Worm (Caenorhabditis elegans) whole organism, early embryonic: ENCODE data around the gene try-8.

Experiments used
- B0310.2 ChIP-seq: sonication (generic microtip); optimal IDR thresholded peaks from 2 replicates; lab custom pipeline; 2016; ENCODE audit warnings: mild to moderate bottlenecking, missing genetic modification characterization, missing compliant biosample characterization
- F13C5.2 ChIP-seq: sonication (generic microtip); optimal IDR thresholded peaks from 2 replicates; lab custom pipeline; 2017; ENCODE audit warnings: mild to moderate bottlenecking, missing genetic modification characterization, inconsistent platforms, missing compliant biosample characterization
- aly-1 ChIP-seq: sonication (generic microtip); optimal IDR thresholded peaks from 2 replicates; lab custom pipeline; 2016; ENCODE audit warnings: missing genetic modification characterization, missing compliant biosample characterization
- ama-1 ChIP-seq: fragments of 150-350 bp; optimal IDR thresholded peaks from 2 replicates; lab custom pipeline; 2014
- ceh-13 ChIP-seq: fragments of 200-800 bp; sonication (Bioruptor generic); optimal IDR thresholded peaks from 2 replicates; lab custom pipeline; 2018; ENCODE audit warnings: mild to moderate bottlenecking, missing genetic modification characterization, missing compliant biosample characterization
- ceh-36 ChIP-seq: sonication (generic microtip); optimal IDR thresholded peaks from 2 replicates; lab custom pipeline; 2016; ENCODE audit warnings: missing genetic modification characterization, inconsistent platforms, missing compliant biosample characterization
- ets-7 ChIP-seq: sonication (generic microtip); optimal IDR thresholded peaks from 2 replicates; lab custom pipeline; 2016; ENCODE audit warnings: missing genotype, missing genetic modification characterization, missing compliant biosample characterization
- flt-1 ChIP-seq: fragments of 200-800 bp; sonication (Bioruptor generic); IDR thresholded peaks from 2 replicates; pipeline ENCODE4 v1.3.6; 2022; ENCODE audit warnings: missing genetic modification characterization, missing compliant biosample characterization
- hmbx-1 ChIP-seq: sonication (generic microtip); optimal IDR thresholded peaks from 2 replicates; lab custom pipeline; 2016; ENCODE audit warnings: mild to moderate bottlenecking, missing genetic modification characterization, missing compliant biosample characterization
- hmg-4 ChIP-seq: fragments of 200-800 bp; sonication (Bioruptor generic); optimal IDR thresholded peaks from 2 replicates; lab custom pipeline; 2018; ENCODE audit warnings: mild to moderate bottlenecking, missing genetic modification characterization, missing compliant biosample characterization
- hnd-1 ChIP-seq: sonication (generic microtip); optimal IDR thresholded peaks from 2 replicates; lab custom pipeline; 2016; ENCODE audit warnings: missing genetic modification characterization, missing compliant biosample characterization
- pes-1 ChIP-seq: fragments of 200-800 bp; sonication (Bioruptor generic); IDR thresholded peaks from 2 replicates; pipeline ENCODE4 v1.3.6; 2022; ENCODE audit warnings: missing genetic modification reagents, missing genetic modification characterization, missing compliant biosample characterization
- scrt-1 ChIP-seq: fragments of 200-800 bp; sonication (Bioruptor generic); IDR thresholded peaks from 2 replicates; pipeline ENCODE4 v1.3.6; 2022; ENCODE audit warnings: missing genetic modification characterization, missing compliant biosample characterization
- sea-1 ChIP-seq: fragments of 200-800 bp; sonication (Bioruptor generic); conservative IDR thresholded peaks from 2 replicates; pipeline ENCODE4 v1.3.6; 2022; ENCODE audit warnings: missing genetic modification characterization, missing compliant biosample characterization
- tbx-11 ChIP-seq: fragments of 200-800 bp; sonication (Bioruptor generic); IDR thresholded peaks from 2 replicates; pipeline ENCODE4 v1.3.6; 2022; ENCODE audit warnings: missing genetic modification characterization, missing compliant biosample characterization
- tbx-37 ChIP-seq: fragments of 200-800 bp; sonication (Bioruptor generic); conservative IDR thresholded peaks from 2 replicates; pipeline ENCODE4 v1.3.6; 2022; ENCODE audit warnings: missing genetic modification reagents, missing genetic modification characterization, missing compliant biosample characterization
- tra-4 ChIP-seq: sonication (generic microtip); optimal IDR thresholded peaks from 2 replicates; lab custom pipeline; 2017; ENCODE audit warnings: missing genetic modification characterization, missing compliant biosample characterization

The try-8 gene

ce11 chrV:7437985-7438384 is 16.2 kb downstream of the try-8 start, which contains the start of gene F25E5.16:
Gene F25E5.16 (plus strand): TSS chrV:7438285.
- TF ChIP-seq B0310.2 (tag; lab: Kevin White, UChicago): no peak
- no peak for TF ChIP-seq tra-4 (tag; lab: Kevin White, UChicago)
- no peak for TF ChIP-seq aly-1 (tag; lab: Kevin White, UChicago)
- no peak for TF ChIP-seq hmg-4 (GFP tag; lab: Kevin White, UChicago)
- TF ChIP-seq hmbx-1: no peak
- no peak for TF ChIP-seq ets-7
- TF ChIP-seq flt-1: no peak
- no peak for TF ChIP-seq scrt-1 (GFP tag; lab: Robert Waterston, UW)

ce11 chrV:7437538-7437937 is 16.6 kb downstream of the try-8 start, which contains the start of gene F25E5.9:
Gene F25E5.9 (minus strand): TSS chrV:7437919.
- TF ChIP-seq ceh-36 (tag; lab: Kevin White, UChicago) (no peak), tbx-37 (GFP tag; lab: Robert Waterston, UW) (no peak), hmbx-1 (no peak), tra-4 (tag; lab: Kevin White, UChicago) (no peak), ama-1 (lab: Kevin White, UChicago) (no peak), ceh-13 (GFP tag; lab: Kevin White, UChicago) (no peak)

- TF ChIP-seq sea-1 (GFP tag; lab: Robert Waterston, UW) (no peak), ceh-36 (tag; lab: Kevin White, UChicago) (no peak), hmbx-1 (no peak), pes-1 (no peak), aly-1 (tag; lab: Kevin White, UChicago) (no peak), tbx-11 (GFP tag; lab: Robert Waterston, UW) (no peak)
Observed at ce11 chrV:7436911-7437310, 17.2 kb downstream of the try-8 start.

- TF ChIP-seq ceh-36 (tag; lab: Kevin White, UChicago): no peak
- TF ChIP-seq tbx-11 (GFP tag; lab: Robert Waterston, UW): no peak
- TF ChIP-seq F13C5.2 (tag; lab: Kevin White, UChicago): no peak
- TF ChIP-seq tra-4 (tag; lab: Kevin White, UChicago): no peak
- TF ChIP-seq scrt-1 (GFP tag; lab: Robert Waterston, UW): no peak
- TF ChIP-seq flt-1: no peak
- TF ChIP-seq ama-1 (lab: Kevin White, UChicago): no peak
- no peak for TF ChIP-seq B0310.2 (tag; lab: Kevin White, UChicago)
- TF ChIP-seq pes-1: no peak
- TF ChIP-seq aly-1 (tag; lab: Kevin White, UChicago): no peak
- TF ChIP-seq sea-1 (GFP tag; lab: Robert Waterston, UW): no peak
- TF ChIP-seq ets-7: no peak
- no peak for TF ChIP-seq hmg-4 (GFP tag; lab: Kevin White, UChicago)
- no peak for TF ChIP-seq ceh-13 (GFP tag; lab: Kevin White, UChicago)
- TF ChIP-seq hmbx-1: no peak
- TF ChIP-seq tbx-37 (GFP tag; lab: Robert Waterston, UW): no peak
- no peak for TF ChIP-seq hnd-1 (tag; lab: Kevin White, UChicago)
Observed at ce11 chrV:7436509-7436908, 17.6 kb downstream of the try-8 start.

ce11 chrV:7435376-7436204 is 18.5 kb downstream of the try-8 start, which contains the start of the genes ddo-2 and F25E5.8:
Gene ddo-2 (minus strand): TSS chrV:7435705.
Gene F25E5.8 (plus strand): TSS chrV:7435930.
- no peak for TF ChIP-seq B0310.2 (tag; lab: Kevin White, UChicago)
- no peak for TF ChIP-seq aly-1 (tag; lab: Kevin White, UChicago)
- no peak for TF ChIP-seq sea-1 (GFP tag; lab: Robert Waterston, UW)
- TF ChIP-seq ama-1 (lab: Kevin White, UChicago): no peak
- TF ChIP-seq tbx-37 (GFP tag; lab: Robert Waterston, UW): no peak
- no peak for TF ChIP-seq hmbx-1
- TF ChIP-seq ceh-13 (GFP tag; lab: Kevin White, UChicago): no peak
- TF ChIP-seq hmg-4 (GFP tag; lab: Kevin White, UChicago): no peak
- TF ChIP-seq pes-1: no peak
- no peak for TF ChIP-seq tbx-11 (GFP tag; lab: Robert Waterston, UW)
- no peak for TF ChIP-seq hnd-1 (tag; lab: Kevin White, UChicago)
- TF ChIP-seq ceh-36 (tag; lab: Kevin White, UChicago): no peak
- TF ChIP-seq ets-7: no peak
- TF ChIP-seq F13C5.2 (tag; lab: Kevin White, UChicago): no peak
- TF ChIP-seq flt-1: no peak

- no peak for TF ChIP-seq tbx-11 (GFP tag; lab: Robert Waterston, UW)
- no peak for TF ChIP-seq ceh-13 (GFP tag; lab: Kevin White, UChicago)
- TF ChIP-seq tbx-37 (GFP tag; lab: Robert Waterston, UW): no peak
- TF ChIP-seq tra-4 (tag; lab: Kevin White, UChicago): no peak
- no peak for TF ChIP-seq F13C5.2 (tag; lab: Kevin White, UChicago)
- no peak for TF ChIP-seq scrt-1 (GFP tag; lab: Robert Waterston, UW)
- no peak for TF ChIP-seq ets-7
- no peak for TF ChIP-seq hnd-1 (tag; lab: Kevin White, UChicago)
Observed at ce11 chrV:7434805-7435363, 19.3 kb downstream of the try-8 start.

- TF ChIP-seq ceh-36 (tag; lab: Kevin White, UChicago): no peak
- no peak for TF ChIP-seq F13C5.2 (tag; lab: Kevin White, UChicago)
- no peak for TF ChIP-seq hnd-1 (tag; lab: Kevin White, UChicago)
- no peak for TF ChIP-seq B0310.2 (tag; lab: Kevin White, UChicago)
- no peak for TF ChIP-seq tbx-11 (GFP tag; lab: Robert Waterston, UW)
- TF ChIP-seq ets-7: no peak
- no peak for TF ChIP-seq scrt-1 (GFP tag; lab: Robert Waterston, UW)
- TF ChIP-seq ama-1 (lab: Kevin White, UChicago): no peak
- TF ChIP-seq tra-4 (tag; lab: Kevin White, UChicago): no peak
- TF ChIP-seq flt-1: no peak
- no peak for TF ChIP-seq sea-1 (GFP tag; lab: Robert Waterston, UW)
- no peak for TF ChIP-seq aly-1 (tag; lab: Kevin White, UChicago)
- TF ChIP-seq hmg-4 (GFP tag; lab: Kevin White, UChicago): no peak
- TF ChIP-seq hmbx-1: no peak
Observed at ce11 chrV:7432441-7433146, 21.5 kb downstream of the try-8 start.
